Fruit fly (Drosophila melanogaster) whole organism, prepupa: ENCODE measurements around the gene Alh.

Experiments used
- CG32006 ChIP-seq: fragments of 200-800 bp; sonication (Bioruptor generic); optimal IDR thresholded peaks from 3 replicates; lab custom pipeline; 2017; ENCODE audit warnings: missing biosample characterization, mild to moderate bottlenecking, missing genetic modification characterization
- CG6854 ChIP-seq: fragments of 200-800 bp; sonication (Bioruptor generic); optimal IDR thresholded peaks from 2 replicates; lab custom pipeline; 2017; ENCODE audit warnings: missing biosample characterization, mild to moderate bottlenecking, missing genetic modification characterization
- eg ChIP-seq: fragments of 200-800 bp; sonication (Bioruptor generic); IDR thresholded peaks from 3 replicates; pipeline ENCODE4 v1.3.6; 2022; ENCODE audit warnings: missing biosample characterization, missing genetic modification characterization
- fkh ChIP-seq: fragments of 200-800 bp; sonication (Bioruptor generic); optimal IDR thresholded peaks from 3 replicates; lab custom pipeline; 2017; ENCODE audit warnings: missing biosample characterization, mild to moderate bottlenecking, missing genetic modification characterization, moderate library complexity
- pdm3 ChIP-seq: fragments of 200-800 bp; sonication (Bioruptor generic); optimal IDR thresholded peaks from 3 replicates; lab custom pipeline; 2016; ENCODE audit warnings: missing biosample characterization, missing genetic modification characterization

dm6 chr3R:7052242-7052641 lies 71.7 kb downstream of the Alh start, which contains the start of gene Sodh1:
- no peak for TF ChIP-seq CG32006
- TF ChIP-seq pdm3 (GFP tag; lab: Kevin White, UChicago): no peak
- no peak for TF ChIP-seq CG6854 (GFP tag; lab: Kevin White, UChicago)
- no peak for TF ChIP-seq fkh (GFP tag; lab: Kevin White, UChicago)
- TF ChIP-seq eg (GFP tag; lab: Robert Waterston, UW): no peak
